Worm (Caenorhabditis elegans) whole organism, young adult: ENCODE data around the gene Y44A6D.7.

Experiments used
- B0035.1 ChIP-seq: sonication (generic microtip); optimal IDR thresholded peaks from 2 replicates; lab custom pipeline; 2016; ENCODE audit warnings: missing genetic modification characterization, mild to moderate bottlenecking, missing compliant biosample characterization, missing genotype, missing genetic modification reagents
- B0336.3 ChIP-seq: fragments of 200-800 bp; sonication (Bioruptor generic); IDR thresholded peaks from 2 replicates; pipeline ENCODE4 v1.3.6; 2022; ENCODE audit warnings: missing genetic modification characterization, missing compliant biosample characterization
- D2030.7 ChIP-seq: fragments of 200-800 bp; sonication (Bioruptor generic); IDR thresholded peaks from 2 replicates; pipeline ENCODE4 v1.3.6; 2022; ENCODE audit warnings: missing genetic modification reagents, missing genetic modification characterization, missing compliant biosample characterization
- F22D6.2 ChIP-seq: sonication (generic microtip); optimal IDR thresholded peaks from 2 replicates; lab custom pipeline; 2016; ENCODE audit warnings: mild to moderate bottlenecking, missing genetic modification characterization, missing compliant biosample characterization
- F23B12.7 ChIP-seq: sonication (generic microtip); optimal IDR thresholded peaks from 2 replicates; lab custom pipeline; 2017; ENCODE audit warnings: missing genetic modification characterization, mild to moderate bottlenecking, missing compliant biosample characterization, antibody characterized with exemption, moderate library complexity; ENCODE audit not compliant: insufficient read depth
- F37B4.10 ChIP-seq: fragments of 200-800 bp; sonication (Bioruptor generic); IDR thresholded peaks from 2 replicates; pipeline ENCODE4 v1.3.6; 2022; ENCODE audit warnings: missing genetic modification characterization, missing compliant biosample characterization
- F57C9.4 ChIP-seq: sonication (generic microtip); optimal IDR thresholded peaks from 2 replicates; lab custom pipeline; 2017; ENCODE audit warnings: mild to moderate bottlenecking, missing genetic modification characterization, missing compliant biosample characterization
- K11D2.4 ChIP-seq: fragments of 200-800 bp; sonication (Bioruptor generic); IDR thresholded peaks from 2 replicates; pipeline ENCODE4 v1.3.6; 2022; ENCODE audit warnings: missing genetic modification reagents, missing genetic modification characterization, missing compliant biosample characterization
- K12H6.12 ChIP-seq: fragments of 200-800 bp; sonication (Bioruptor generic); optimal IDR thresholded peaks from 2 replicates; lab custom pipeline; 2018; ENCODE audit warnings: mild to moderate bottlenecking, missing genetic modification characterization, missing compliant biosample characterization
- T07F8.4 ChIP-seq: sonication (generic microtip); optimal IDR thresholded peaks from 2 replicates; lab custom pipeline; 2016; ENCODE audit warnings: mild to moderate bottlenecking, missing genetic modification characterization, moderate library complexity, missing compliant biosample characterization
- Y53G8AR.9 ChIP-seq: fragments of 200-800 bp; sonication (Bioruptor generic); conservative IDR thresholded peaks from 2 replicates; pipeline ENCODE4 v1.3.6; 2022; ENCODE audit warnings: missing genetic modification reagents, missing genetic modification characterization, missing compliant biosample characterization
- Y56A3A.18 ChIP-seq: fragments of 200-800 bp; sonication (Bioruptor generic); IDR thresholded peaks from 2 replicates; pipeline ENCODE4 v1.3.6; 2022; ENCODE audit warnings: missing genetic modification reagents, missing genetic modification characterization, missing compliant biosample characterization
- Y67H2A.10 ChIP-seq: fragments of 200-800 bp; sonication (Bioruptor generic); conservative IDR thresholded peaks from 2 replicates; pipeline ENCODE4 v1.3.6; 2022; ENCODE audit warnings: missing genetic modification reagents, missing genetic modification characterization, missing compliant biosample characterization
- Y79H2A.3 ChIP-seq: fragments of 200-800 bp; sonication (Bioruptor generic); conservative IDR thresholded peaks from 2 replicates; pipeline ENCODE4 v1.3.6; 2022; ENCODE audit warnings: missing genetic modification reagents, missing genetic modification characterization, missing compliant biosample characterization
- Y95B8A.8 ChIP-seq: fragments of 200-800 bp; sonication (Bioruptor generic); IDR thresholded peaks from 2 replicates; pipeline ENCODE4 v1.3.6; 2022; ENCODE audit warnings: missing genetic modification reagents, missing genetic modification characterization, missing compliant biosample characterization
- ama-1 ChIP-seq, 3 experiments: fragments of 150-350 bp in 1 of 3; sonication (generic microtip) in 2 of 3; optimal IDR thresholded peaks; 2 replicates each; lab custom pipeline; 2014 to 2018; ENCODE audit warnings: missing biosample characterization in 2 of 3, missing genetic modification characterization in 2 of 3, missing genetic modification reagents in 2 of 3
- attf-6 ChIP-seq: fragments of 200-800 bp; sonication (Bioruptor generic); IDR thresholded peaks from 2 replicates; pipeline ENCODE4 v1.3.6; 2022; ENCODE audit warnings: missing genetic modification reagents, missing genetic modification characterization, missing compliant biosample characterization
- bed-1 ChIP-seq: fragments of 200-800 bp; sonication (Bioruptor generic); IDR thresholded peaks from 2 replicates; pipeline ENCODE4 v1.3.6; 2022; ENCODE audit warnings: missing genetic modification reagents, missing genetic modification characterization, missing compliant biosample characterization
- ceh-79 ChIP-seq: sonication (generic microtip); optimal IDR thresholded peaks from 2 replicates; lab custom pipeline; 2017; ENCODE audit warnings: mild to moderate bottlenecking, missing genetic modification characterization, missing compliant biosample characterization
- egl-44 ChIP-seq: fragments of 200-800 bp; sonication (Bioruptor generic); IDR thresholded peaks from 2 replicates; pipeline ENCODE4 v1.3.6; 2022; ENCODE audit warnings: missing genetic modification reagents, missing genetic modification characterization, missing compliant biosample characterization
- egrh-3 ChIP-seq: fragments of 200-800 bp; sonication (Bioruptor generic); IDR thresholded peaks from 2 replicates; pipeline ENCODE4 v1.3.6; 2022; ENCODE audit warnings: missing genetic modification reagents, missing genetic modification characterization, missing compliant biosample characterization
- ekl-4 ChIP-seq: fragments of 200-800 bp; sonication (Bioruptor generic); IDR thresholded peaks from 2 replicates; pipeline ENCODE4 v1.3.6; 2022; ENCODE audit warnings: missing genetic modification reagents, missing genetic modification characterization, missing compliant biosample characterization
- him-1 ChIP-seq: sonication (generic microtip); optimal IDR thresholded peaks from 2 replicates; lab custom pipeline; 2016; ENCODE audit warnings: missing genotype, missing genetic modification reagents, missing genetic modification characterization, missing compliant biosample characterization
- hlh-26 ChIP-seq: fragments of 200-800 bp; sonication (Bioruptor generic); conservative IDR thresholded peaks from 2 replicates; pipeline ENCODE4 v1.3.6; 2022; ENCODE audit warnings: missing genetic modification reagents, missing genetic modification characterization, missing compliant biosample characterization
- hmg-1.2 ChIP-seq: fragments of 200-800 bp; sonication (Bioruptor generic); IDR thresholded peaks from 2 replicates; pipeline ENCODE4 v1.3.6; 2022; ENCODE audit warnings: missing genetic modification reagents, missing genetic modification characterization, missing compliant biosample characterization
- hsf-1 ChIP-seq: fragments of 200-800 bp; sonication (Bioruptor generic); IDR thresholded peaks from 2 replicates; pipeline ENCODE4 v1.3.6; 2022; ENCODE audit warnings: missing genetic modification reagents, missing genetic modification characterization, missing compliant biosample characterization
- let-607 ChIP-seq, 2 experiments: fragments of 200-800 bp in 1 of 2; sonication (Bioruptor generic) in 1 of 2; sonication (generic microtip) in 1 of 2; optimal IDR thresholded peaks; 2 replicates each; lab custom pipeline; 2016 to 2018; ENCODE audit warnings: mild to moderate bottlenecking in 2 of 2, missing compliant biosample characterization in 2 of 2, missing genetic modification characterization in 2 of 2, moderate library complexity in 2 of 2, missing genotype in 1 of 2
- lin-26 ChIP-seq: fragments of 200-800 bp; sonication (Bioruptor generic); IDR thresholded peaks from 2 replicates; pipeline ENCODE4 v1.3.6; 2022; ENCODE audit warnings: missing genetic modification reagents, missing genetic modification characterization, missing compliant biosample characterization
- lin-35 ChIP-seq, 3 experiments: fragments of 150-350 bp in 2 of 3; sonication (generic microtip) in 1 of 3; optimal IDR thresholded peaks; 2 replicates each; lab custom pipeline; 2014 to 2018; ENCODE audit warnings: missing biosample characterization in 3 of 3, missing genetic modification characterization in 3 of 3, missing genetic modification reagents in 3 of 3
- madf-3 ChIP-seq: fragments of 200-800 bp; sonication (Bioruptor generic); IDR thresholded peaks from 2 replicates; pipeline ENCODE4 v1.3.6; 2022; ENCODE audit warnings: missing genetic modification reagents, missing genetic modification characterization, missing compliant biosample characterization
- madf-6 ChIP-seq: fragments of 200-800 bp; sonication (Bioruptor generic); IDR thresholded peaks from 2 replicates; pipeline ENCODE4 v1.3.6; 2022; ENCODE audit warnings: missing genetic modification reagents, missing genetic modification characterization, missing compliant biosample characterization
- mel-28 ChIP-seq: sonication (generic microtip); optimal IDR thresholded peaks from 2 replicates; lab custom pipeline; 2016; ENCODE audit warnings: borderline replicate concordance, mild to moderate bottlenecking, missing genetic modification characterization, missing compliant biosample characterization
- mes-4 ChIP-seq: sonication (generic microtip); optimal IDR thresholded peaks from 2 replicates; lab custom pipeline; 2016; ENCODE audit warnings: missing genotype, missing genetic modification characterization, missing compliant biosample characterization
- mxl-1 ChIP-seq: sonication (generic microtip); optimal IDR thresholded peaks from 2 replicates; lab custom pipeline; 2016; ENCODE audit warnings: missing genetic modification characterization, missing compliant biosample characterization
- nhr-90 ChIP-seq: sonication (generic microtip); optimal IDR thresholded peaks from 2 replicates; lab custom pipeline; 2016; ENCODE audit warnings: missing genotype, mild to moderate bottlenecking, missing genetic modification characterization, missing compliant biosample characterization
- pha-4 ChIP-seq: fragments of 150-350 bp; sonication (generic microtip); optimal IDR thresholded peaks from 2 replicates; lab custom pipeline; 2014; ENCODE audit warnings: missing biosample characterization, missing genetic modification reagents, missing genetic modification characterization
- rcor-1 ChIP-seq: fragments of 200-800 bp; sonication (Bioruptor generic); IDR thresholded peaks from 2 replicates; pipeline ENCODE4 v1.3.6; 2022; ENCODE audit warnings: missing genetic modification reagents, missing genetic modification characterization, missing compliant biosample characterization
- rpc-1 ChIP-seq, 2 experiments: fragments of 150-350 bp in 1 of 2; sonication (generic microtip) in 1 of 2; optimal IDR thresholded peaks; 2 replicates each; lab custom pipeline; 2014 to 2018; ENCODE audit warnings: missing biosample characterization in 1 of 2, missing genetic modification characterization in 1 of 2, missing genetic modification reagents in 1 of 2, missing genotype in 1 of 2
- sdz-38 ChIP-seq: sonication (generic microtip); optimal IDR thresholded peaks from 2 replicates; lab custom pipeline; 2016; ENCODE audit warnings: missing genotype, missing genetic modification characterization, missing compliant biosample characterization
- snpc-1.1 ChIP-seq: sonication (generic microtip); optimal IDR thresholded peaks from 2 replicates; lab custom pipeline; 2017; ENCODE audit warnings: missing genetic modification characterization, mild to moderate bottlenecking, missing compliant biosample characterization, antibody characterized with exemption, moderate library complexity, missing genotype, missing genetic modification reagents; ENCODE audit not compliant: insufficient read depth
- snpc-4 ChIP-seq, 5 experiments: fragments of 150-350 bp in 1 of 5; sonication (generic microtip) in 4 of 5; optimal IDR thresholded peaks; 2 replicates each; lab custom pipeline; 2014 to 2018; ENCODE audit warnings: missing genetic modification characterization in 5 of 5, missing biosample characterization in 3 of 5, antibody characterized with exemption in 2 of 5, mild to moderate bottlenecking in 2 of 5, missing compliant biosample characterization in 2 of 5, missing genotype in 2 of 5, moderate library complexity in 2 of 5, missing genetic modification reagents in 1 of 5
- unc-130 ChIP-seq: sonication (generic microtip); optimal IDR thresholded peaks from 2 replicates; lab custom pipeline; 2016; ENCODE audit warnings: missing genetic modification reagents, missing genetic modification characterization, missing compliant biosample characterization
- zim-3 ChIP-seq: sonication (generic microtip); optimal IDR thresholded peaks from 2 replicates; lab custom pipeline; 2017; ENCODE audit warnings: mild to moderate bottlenecking, missing genetic modification characterization, moderate library complexity, missing compliant biosample characterization
- ztf-22 ChIP-seq: fragments of 200-800 bp; sonication (Bioruptor generic); optimal IDR thresholded peaks from 2 replicates; lab custom pipeline; 2018; ENCODE audit warnings: mild to moderate bottlenecking, missing genetic modification characterization, moderate library complexity, missing compliant biosample characterization

The Y44A6D.7 gene

DNA sequence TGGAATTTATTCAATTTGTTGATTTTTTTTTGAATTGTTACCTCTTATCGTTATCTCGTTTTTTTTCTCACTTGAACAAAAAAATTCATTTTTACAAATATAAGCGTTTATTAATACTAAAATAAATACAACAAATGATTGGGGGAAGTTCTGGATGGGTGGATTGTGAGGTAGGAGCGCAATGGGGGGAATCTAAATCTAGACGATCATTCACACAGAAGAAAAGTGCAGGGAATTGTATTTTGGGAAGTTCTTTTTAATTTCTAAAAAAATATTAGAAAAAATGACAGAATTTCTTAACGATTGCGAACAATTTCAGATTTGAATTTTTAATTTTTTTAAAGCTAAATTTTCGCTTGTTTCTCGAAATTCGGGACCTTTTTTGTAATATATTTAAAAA lies 27.0 kb downstream of the Y44A6D.7 start:
- 0 out of 2 replicates have a peak, but pooled peaks have one; percentile 12 for TF ChIP-seq lin-26 (GFP tag; lab: Robert Waterston, UW)
- TF ChIP-seq attf-6 (GFP tag; lab: Robert Waterston, UW): no peak
- no peak for TF ChIP-seq F23B12.7 (tag; lab: Kevin White, UChicago)
- TF ChIP-seq B0336.3: peak; percentile 27; the same call in 1 of the 2 replicates
- TF ChIP-seq K11D2.4 (GFP tag; lab: Robert Waterston, UW): no peak
- peak; percentile 2 for TF ChIP-seq unc-130 (GFP tag; lab: Kevin White, UChicago)
- TF ChIP-seq mel-28 (tag; lab: Kevin White, UChicago): no peak
- no peak for TF ChIP-seq B0035.1 (tag; lab: Kevin White, UChicago)
- no peak for TF ChIP-seq F37B4.10 (GFP tag; lab: Robert Waterston, UW)
- no peak for TF ChIP-seq F57C9.4 (tag; lab: Kevin White, UChicago)
- TF ChIP-seq ekl-4 (GFP tag; lab: Robert Waterston, UW): 0 out of 2 replicates have a peak, but pooled peaks have one; percentile 27
- TF ChIP-seq egl-44 (GFP tag; lab: Robert Waterston, UW): no peak
- no peak for TF ChIP-seq Y79H2A.3
- TF ChIP-seq Y95B8A.8 (GFP tag; lab: Robert Waterston, UW): 0 out of 2 replicates have a peak, but pooled peaks have one; percentile 13
- TF ChIP-seq ama-1 (optimal IDR thresholded peaks at IDR 0.05; lab: Kevin White, UChicago): no peak
- peak in 1 of 2 experiments; percentile 47 for TF ChIP-seq ama-1 (GFP tag; optimal IDR thresholded peaks at IDR 0.05; lab: Kevin White, UChicago)
- TF ChIP-seq hlh-26 (GFP tag; lab: Robert Waterston, UW): no peak
- peak; percentile 58; the same call in 1 of the 2 replicates for TF ChIP-seq hsf-1
- TF ChIP-seq rcor-1 (GFP tag; lab: Robert Waterston, UW): no peak
- TF ChIP-seq sdz-38 (tag; lab: Kevin White, UChicago): no peak
- TF ChIP-seq zim-3: peak; percentile 18
- no peak for TF ChIP-seq snpc-4 (GFP tag; optimal IDR thresholded peaks at IDR 0.05; lab: Kevin White, UChicago)
- TF ChIP-seq snpc-4 (tag; optimal IDR thresholded peaks at IDR 0.05; lab: Kevin White, UChicago): no peak
- TF ChIP-seq him-1 (tag; lab: Kevin White, UChicago): peak; percentile 50
- TF ChIP-seq let-607 (tag; optimal IDR thresholded peaks at IDR 0.05; lab: Kevin White, UChicago): no peak

DNA sequence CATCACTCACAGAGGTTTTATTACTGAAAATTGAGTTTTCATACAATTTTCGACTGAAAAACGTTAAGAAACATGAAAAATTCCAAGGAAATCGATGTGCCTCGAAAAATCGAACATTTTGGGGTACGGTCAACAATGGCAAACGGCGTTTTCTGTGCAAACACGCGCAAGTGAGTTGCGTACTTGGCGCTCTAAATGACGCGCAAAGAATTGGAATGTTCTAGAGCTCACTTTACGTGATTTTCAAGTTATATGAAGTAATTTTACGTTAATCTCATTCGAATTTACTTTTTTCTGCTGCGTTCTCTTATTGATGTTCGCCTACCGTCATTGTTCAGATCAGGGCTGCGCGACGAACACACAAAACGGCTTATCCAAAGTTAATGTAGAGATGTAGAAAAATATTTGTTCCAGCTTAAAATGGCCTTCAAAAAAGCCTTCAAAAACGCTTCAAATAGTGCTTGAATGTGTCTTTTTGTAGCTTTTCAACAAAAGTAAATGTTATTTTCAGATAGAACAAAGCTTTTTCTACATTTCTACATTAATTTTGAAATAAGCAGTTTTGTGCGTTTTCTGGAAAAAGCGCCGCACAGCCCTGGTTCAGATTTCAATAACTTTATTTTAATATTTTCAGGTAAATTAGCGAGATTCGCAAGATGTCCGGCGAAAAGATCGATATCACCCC lies 31.1 kb downstream of the Y44A6D.7 start, which contains the start of the genes F31D4.2 and fkb-6:
TSS of gene F31D4.2 (minus strand) at position 23 of the 685 bp plus-strand sequence.
TSS of gene fkb-6 (plus strand) at position 635 of the 685 bp plus-strand sequence.
- TF ChIP-seq Y56A3A.18 (GFP tag; lab: Robert Waterston, UW): no peak
- TF ChIP-seq madf-6: peak; percentile 72
- TF ChIP-seq Y67H2A.10: no peak
- TF ChIP-seq ztf-22 (GFP tag; lab: Kevin White, UChicago): no peak
- TF ChIP-seq let-607 (tag; optimal IDR thresholded peaks at IDR 0.05; lab: Kevin White, UChicago): no peak
- peak; percentile 18 for TF ChIP-seq snpc-1.1 (tag; lab: Kevin White, UChicago)
- TF ChIP-seq ekl-4 (GFP tag; lab: Robert Waterston, UW): peak; percentile 53; the same call in 1 of the 2 replicates
- no peak for TF ChIP-seq mxl-1 (tag; lab: Kevin White, UChicago)
- TF ChIP-seq lin-35 (GFP tag; optimal IDR thresholded peaks at IDR 0.05; lab: Kevin White, UChicago): peak in 1 of 3 experiments; percentile 64
- TF ChIP-seq F23B12.7 (tag; lab: Kevin White, UChicago): peak; percentile 17
- TF ChIP-seq hsf-1: peak; percentile 97
- no peak for TF ChIP-seq mes-4 (tag; lab: Kevin White, UChicago)
- no peak for TF ChIP-seq bed-1 (GFP tag; lab: Robert Waterston, UW)
- TF ChIP-seq pha-4 (tag; lab: Kevin White, UChicago): no peak
- TF ChIP-seq nhr-90 (tag; lab: Kevin White, UChicago): no peak
- TF ChIP-seq F22D6.2 (tag; lab: Kevin White, UChicago): no peak
- peak; percentile 30 for TF ChIP-seq rpc-1 (optimal IDR thresholded peaks at IDR 0.05; lab: Kevin White, UChicago)
- no peak for TF ChIP-seq rpc-1 (tag; optimal IDR thresholded peaks at IDR 0.05; lab: Kevin White, UChicago)
- peak; percentile 89 for TF ChIP-seq D2030.7
- TF ChIP-seq egrh-3: 0 out of 2 replicates have a peak, but pooled peaks have one; percentile 4
- TF ChIP-seq K12H6.12 (tag; lab: Kevin White, UChicago): peak; percentile 35
- TF ChIP-seq T07F8.4 (tag; lab: Kevin White, UChicago): no peak
- no peak for TF ChIP-seq ceh-79
- TF ChIP-seq madf-3: 0 out of 2 replicates have a peak, but pooled peaks have one; percentile 25
- TF ChIP-seq Y53G8AR.9 (GFP tag; lab: Robert Waterston, UW): peak; percentile 67
- TF ChIP-seq hmg-1.2 (GFP tag; lab: Robert Waterston, UW): peak; percentile 50
